Worm (Caenorhabditis elegans): ENCODE measurements around the gene qns-1.

DNA sequence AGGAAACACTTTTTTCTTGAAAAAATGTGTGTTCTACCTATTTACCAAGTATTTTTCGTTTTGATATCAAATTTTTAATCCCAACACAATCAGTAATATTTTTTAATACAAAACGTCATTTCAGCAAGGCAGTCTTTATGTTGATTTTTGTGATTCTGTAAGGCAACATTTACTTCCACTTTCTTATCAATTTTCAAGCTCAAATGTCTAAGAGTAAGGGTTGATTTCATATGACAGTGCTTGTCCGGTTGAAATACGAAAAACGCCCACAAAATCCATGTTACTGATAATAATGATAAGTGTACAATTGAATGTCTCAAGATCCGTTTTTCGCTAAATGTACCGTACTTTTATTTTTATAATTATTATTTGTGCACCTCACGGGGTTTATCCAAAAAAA lies 17.0 kb upstream of the qns-1 start:
- TF ChIP-seq ama-1 (optimal IDR thresholded peaks at IDR 0.05) (no peak), ama-1 (GFP tag; optimal IDR thresholded peaks at IDR 0.05) (no peak), fkh-3 (tag; optimal IDR thresholded peaks at IDR 0.05) (no peak), ztf-25 (GFP tag; IDR thresholded peaks at IDR 0.05) (no peak), attf-6 (GFP tag; IDR thresholded peaks at IDR 0.05) (no peak), bed-2 (GFP tag; IDR thresholded peaks at IDR 0.05) (no peak), ceh-40 (GFP tag; IDR thresholded peaks at IDR 0.05) (no peak), B0019.2 (GFP tag; conservative IDR thresholded peaks at IDR 0.05) (no peak), snpc-4 (GFP tag; optimal IDR thresholded peaks at IDR 0.05) (no peak), snpc-4 (tag; optimal IDR thresholded peaks at IDR 0.05) (no peak), egl-44 (GFP tag; IDR thresholded peaks at IDR 0.05) (no peak), sea-2 (GFP tag; IDR thresholded peaks at IDR 0.05) (no peak), unc-62 (GFP tag; optimal IDR thresholded peaks at IDR 0.05) (no peak), lin-35 (GFP tag; optimal IDR thresholded peaks at IDR 0.05) (no peak), zim-3 (tag; optimal IDR thresholded peaks at IDR 0.05) (no peak), hrde-1 (tag; optimal IDR thresholded peaks at IDR 0.05; ENCODE audit: borderline replicate concordance) (no peak)

All from whole organism, young adult.